Worm (Caenorhabditis elegans) whole organism, late embryonic: ENCODE measurements around the gene Y53F4B.21.

Source experiments
- T23F11.4 ChIP-seq: fragments of 200-800 bp; sonication (Bioruptor generic); optimal IDR thresholded peaks from 2 replicates; lab custom pipeline; 2018; ENCODE audit warnings: mild to moderate bottlenecking, missing genetic modification characterization, missing compliant biosample characterization
- elt-2 ChIP-seq: sonication (generic microtip); optimal IDR thresholded peaks from 2 replicates; lab custom pipeline; 2016; ENCODE audit warnings: missing genetic modification reagents, missing genetic modification characterization, missing compliant biosample characterization
- nfya-1 ChIP-seq: sonication (generic microtip); optimal IDR thresholded peaks from 2 replicates; lab custom pipeline; 2017; ENCODE audit warnings: missing genetic modification characterization, mild to moderate bottlenecking, missing compliant biosample characterization, antibody characterized with exemption, moderate library complexity
- tbx-2 ChIP-seq: sonication (generic microtip); optimal IDR thresholded peaks from 2 replicates; lab custom pipeline; 2016; ENCODE audit warnings: missing genetic modification characterization, missing compliant biosample characterization
- unc-86 ChIP-seq: sonication (generic microtip); optimal IDR thresholded peaks from 2 replicates; lab custom pipeline; 2016; ENCODE audit warnings: missing genetic modification characterization, missing compliant biosample characterization

DNA sequence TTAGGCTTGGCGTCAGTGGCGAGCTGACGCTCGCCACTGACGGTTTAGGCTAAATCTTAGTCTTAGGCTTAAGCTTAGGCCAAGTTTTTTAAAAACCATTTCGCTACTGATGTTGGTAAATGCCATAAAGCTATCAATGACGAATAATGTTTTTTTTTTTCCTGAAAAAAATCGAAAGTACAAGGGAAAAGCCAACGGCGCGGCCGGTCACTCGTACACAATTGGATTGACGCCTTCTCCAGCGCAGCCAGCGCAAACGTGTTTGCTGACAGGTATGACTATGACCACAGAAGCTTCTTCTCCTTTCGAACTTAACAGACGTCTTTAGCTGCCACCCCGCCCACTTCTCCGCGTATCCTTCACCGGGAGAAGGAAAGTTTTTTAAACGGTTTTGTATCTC is 55.6 kb downstream of the Y53F4B.21 start, which contains the start of gene Y53F4B.27:
- no peak for TF ChIP-seq unc-86
- TF ChIP-seq T23F11.4 = no peak
- TF ChIP-seq nfya-1 = no peak
- no peak for TF ChIP-seq tbx-2
- TF ChIP-seq elt-2 = no peak
